Worm (Caenorhabditis elegans) whole organism, late embryonic: ENCODE results near the gene srxa-13.
A peak's percentile ranks its signal among the peaks of the same experiment; 100 is the strongest.

Experiments used
- ama-1 ChIP-seq: fragments of 150-350 bp; optimal IDR thresholded peaks from 2 replicates; lab custom pipeline; 2014
- ceh-34 ChIP-seq: sonication (generic microtip); optimal IDR thresholded peaks from 2 replicates; lab custom pipeline; 2016; ENCODE audit warnings: mild to moderate bottlenecking, missing genetic modification characterization, missing compliant biosample characterization
- ceh-9 ChIP-seq: sonication (generic microtip); optimal IDR thresholded peaks from 2 replicates; lab custom pipeline; 2016; ENCODE audit warnings: mild to moderate bottlenecking, missing genetic modification characterization, inconsistent platforms, missing compliant biosample characterization
- dve-1 ChIP-seq: sonication (generic microtip); optimal IDR thresholded peaks from 2 replicates; lab custom pipeline; 2017; ENCODE audit warnings: antibody characterized with exemption, mild to moderate bottlenecking, missing genetic modification characterization, missing compliant biosample characterization
- elt-2 ChIP-seq: sonication (generic microtip); optimal IDR thresholded peaks from 2 replicates; lab custom pipeline; 2016; ENCODE audit warnings: missing genetic modification reagents, missing genetic modification characterization, missing compliant biosample characterization
- lin-11 ChIP-seq: fragments of 200-800 bp; sonication (Bioruptor generic); optimal IDR thresholded peaks from 2 replicates; lab custom pipeline; 2018; ENCODE audit warnings: mild to moderate bottlenecking, missing genetic modification characterization, missing compliant biosample characterization
- npax-4 ChIP-seq: sonication (generic microtip); optimal IDR thresholded peaks from 2 replicates; lab custom pipeline; 2016; ENCODE audit warnings: missing genetic modification characterization, missing compliant biosample characterization
- pha-4 ChIP-seq: fragments of 150-350 bp; optimal IDR thresholded peaks from 2 replicates; lab custom pipeline; 2018; ENCODE audit warnings: missing biosample characterization, missing genetic modification reagents, missing genetic modification characterization
- rnt-1 ChIP-seq: sonication (generic microtip); optimal IDR thresholded peaks from 2 replicates; lab custom pipeline; 2016; ENCODE audit warnings: missing genetic modification characterization, missing compliant biosample characterization
- sdc-2 ChIP-seq: sonication (generic microtip); optimal IDR thresholded peaks from 2 replicates; lab custom pipeline; 2016; ENCODE audit warnings: missing genotype, missing genetic modification characterization, missing compliant biosample characterization
- sox-4 ChIP-seq: sonication (generic microtip); optimal IDR thresholded peaks from 2 replicates; lab custom pipeline; 2017; ENCODE audit warnings: mild to moderate bottlenecking, missing genetic modification characterization, inconsistent platforms, missing compliant biosample characterization

- no peak for TF ChIP-seq rnt-1 (tag; lab: Kevin White, UChicago)
- peak; percentile 46 for TF ChIP-seq elt-2 (tag; lab: Kevin White, UChicago)
- no peak for TF ChIP-seq sox-4 (tag; lab: Kevin White, UChicago)
- TF ChIP-seq dve-1 (tag; lab: Kevin White, UChicago), result no peak
- no peak for TF ChIP-seq ama-1 (lab: Kevin White, UChicago)
- TF ChIP-seq lin-11 (tag; lab: Kevin White, UChicago), result no peak
- TF ChIP-seq sdc-2, result no peak
- no peak for TF ChIP-seq ceh-9 (tag; lab: Kevin White, UChicago)
- no peak for TF ChIP-seq ceh-34 (tag; lab: Kevin White, UChicago)
- TF ChIP-seq npax-4, result no peak
- no peak for TF ChIP-seq pha-4
These were observed 36.9 kb upstream of the srxa-13 start, which contains the start of gene sptl-3 for ce11 chrV:13892457-13893375.
